Fruit fly (Drosophila melanogaster): ENCODE results near the gene CG7910.

CG7910 gene

dm6 chr3R:8110198-8110642 is 23.2 kb downstream of the CG7910 start (continued):
- TF ChIP-seq ara (GFP tag; IDR thresholded peaks at IDR 0.05) (peak; percentile 54; the same call in 1 of the 2 replicates), Chrac-16 (GFP tag; optimal IDR thresholded peaks at IDR 0.05) (peak; percentile 62), CG9215 (GFP tag; IDR thresholded peaks at IDR 0.05) (peak; percentile 47; the same call in 1 of the 2 replicates), dimm (GFP tag; IDR thresholded peaks at IDR 0.05) (no peak), tna (GFP tag; IDR thresholded peaks at IDR 0.05; ENCODE audit: partially characterized antibody) (no peak), CG10959 (GFP tag; IDR thresholded peaks at IDR 0.05) (0 out of 2 replicates have a peak, but pooled peaks have one; percentile 20), ttk (GFP tag; IDR thresholded peaks at IDR 0.05) (peak; percentile 55; the same call in 1 of the 2 replicates), CG3995 (GFP tag; optimal IDR thresholded peaks at IDR 0.05) (no peak), wor (GFP tag; IDR thresholded peaks at IDR 0.05) (peak; percentile 14; the same call in 1 of the 2 replicates), vfl (GFP tag; optimal IDR thresholded peaks at IDR 0.05) (peak; percentile 38), CG18262 (tag; optimal IDR thresholded peaks at IDR 0.05) (peak; percentile 71), gcm2 (GFP tag; optimal IDR thresholded peaks at IDR 0.05) (no peak), slbo (GFP tag; IDR thresholded peaks at IDR 0.05) (peak; percentile 67), dpn (GFP tag; optimal IDR thresholded peaks at IDR 0.05) (peak; percentile 59 to 67), CG8290 (GFP tag; optimal IDR thresholded peaks at IDR 0.05) (peak; percentile 2), CG8290 (tag; optimal IDR thresholded peaks at IDR 0.05) (peak in 1 of 2 experiments; percentile 56), ab (GFP tag; optimal IDR thresholded peaks at IDR 0.05) (peak; percentile 36), otp (GFP tag; IDR thresholded peaks at IDR 0.05) (no peak), trh (GFP tag; optimal IDR thresholded peaks at IDR 0.05) (no peak), CoRest (tag; optimal IDR thresholded peaks at IDR 0.05) (peak; percentile 73), CG12104 (GFP tag; optimal IDR thresholded peaks at IDR 0.05) (peak; percentile 30), Usf (GFP tag; optimal IDR thresholded peaks at IDR 0.05) (no peak), CG15269 (tag; optimal IDR thresholded peaks at IDR 0.05) (peak; percentile 76), CG4854 (GFP tag; optimal IDR thresholded peaks at IDR 0.05) (no peak), CG7786 (GFP tag; optimal IDR thresholded peaks at IDR 0.05) (peak; percentile 68), CHES-1-like (GFP tag; optimal IDR thresholded peaks at IDR 0.05) (peak; percentile 38), Fer2 (tag; optimal IDR thresholded peaks at IDR 0.05) (no peak), CG32532 (GFP tag; IDR thresholded peaks at IDR 0.05) (0 out of 2 replicates have a peak, but pooled peaks have one; percentile 47), CG14050 (GFP tag; IDR thresholded peaks at IDR 0.05) (peak; percentile 57; the same call in 2 of the 3 replicates), gsb (GFP tag; IDR thresholded peaks at IDR 0.05) (peak; percentile 34; the same call in 1 of the 2 replicates), klu (GFP tag; IDR thresholded peaks at IDR 0.05) (0 out of 2 replicates have a peak, but pooled peaks have one; percentile 42), Trl (optimal IDR thresholded peaks at IDR 0.05) (no peak), Trl (GFP tag; optimal IDR thresholded peaks at IDR 0.05) (peak; percentile 58), Sox100B (GFP tag; optimal IDR thresholded peaks at IDR 0.05) (peak; percentile 39), amos (GFP tag; IDR thresholded peaks at IDR 0.05; ENCODE audit: partially characterized antibody) (no peak), aop (GFP tag; IDR thresholded peaks at IDR 0.05) (no peak), gt (GFP tag; IDR thresholded peaks at IDR 0.05) (no peak), ham (GFP tag; IDR thresholded peaks at IDR 0.05) (no peak), sisA (GFP tag; IDR thresholded peaks at IDR 0.05) (peak; percentile 57; the same call in 1 of the 2 replicates), Kr (GFP tag; optimal IDR thresholded peaks at IDR 0.05) (no peak), h (optimal IDR thresholded peaks at IDR 0.05) (no peak), phol (tag; optimal IDR thresholded peaks at IDR 0.05) (peak; percentile 70), so (GFP tag; IDR thresholded peaks at IDR 0.05) (0 out of 3 replicates have a peak, but pooled peaks have one; percentile 53), Dad (GFP tag; optimal IDR thresholded peaks at IDR 0.05) (peak; percentile 48), Max (GFP tag; optimal IDR thresholded peaks at IDR 0.05) (peak; percentile 12), Camta (GFP tag; optimal IDR thresholded peaks at IDR 0.05) (peak; percentile 47), CG34224 (GFP tag; IDR thresholded peaks at IDR 0.05; ENCODE audit: partially characterized antibody) (no peak), CG4404 (GFP tag; IDR thresholded peaks at IDR 0.05) (0 out of 2 replicates have a peak, but pooled peaks have one; percentile 12), CG12942 (GFP tag; optimal IDR thresholded peaks at IDR 0.05) (peak; percentile 42), eve (GFP tag; optimal IDR thresholded peaks at IDR 0.05) (peak in 1 of 2 experiments; percentile 69), CG18764 (GFP tag; optimal IDR thresholded peaks at IDR 0.05) (peak; percentile 4), gro (GFP tag; optimal IDR thresholded peaks at IDR 0.05) (peak; percentile 17), ap (GFP tag; IDR thresholded peaks at IDR 0.05) (peak; percentile 40; the same call in 1 of the 2 replicates)
